Worm (Caenorhabditis elegans) whole organism, L4 larva: Measurements from ENCODE around the gene col-111.

ENCODE experiments used
- F26F4.8 ChIP-seq: fragments of 200-800 bp; sonication (Bioruptor generic); conservative IDR thresholded peaks from 2 replicates; pipeline ENCODE4 v1.3.6; 2022; ENCODE audit warnings: missing genetic modification characterization, missing compliant biosample characterization
- F44E2.7 ChIP-seq: fragments of 200-800 bp; sonication (Bioruptor generic); IDR thresholded peaks from 2 replicates; pipeline ENCODE4 v2.1.2; 2022; ENCODE audit warnings: missing genetic modification characterization, missing compliant biosample characterization
- F49E8.2 ChIP-seq: sonication (generic microtip); optimal IDR thresholded peaks from 2 replicates; lab custom pipeline; 2016; ENCODE audit warnings: missing compliant biosample characterization, mild to moderate bottlenecking, missing genetic modification characterization, borderline replicate concordance
- T20F7.1 ChIP-seq: fragments of 200-800 bp; sonication (Bioruptor generic); optimal IDR thresholded peaks from 2 replicates; lab custom pipeline; 2018; ENCODE audit warnings: mild to moderate bottlenecking, missing genetic modification characterization, missing compliant biosample characterization
- T26A8.4 ChIP-seq: fragments of 200-800 bp; sonication (Bioruptor generic); IDR thresholded peaks from 2 replicates; pipeline ENCODE4 v1.3.6; 2022; ENCODE audit warnings: missing genetic modification characterization, missing compliant biosample characterization
- Y48G9A.11 ChIP-seq: fragments of 200-800 bp; sonication (Bioruptor generic); IDR thresholded peaks from 2 replicates; pipeline ENCODE4 v1.3.6; 2022; ENCODE audit warnings: missing genetic modification reagents, missing genetic modification characterization, missing compliant biosample characterization
- ZK546.5 ChIP-seq, 2 experiments: sonication (generic microtip); optimal IDR thresholded peaks; 2 replicates each; lab custom pipeline; 2017; ENCODE audit warnings: missing biosample characterization in 2 of 2, missing genetic modification characterization in 2 of 2
- aly-2 ChIP-seq: sonication (generic microtip); optimal IDR thresholded peaks from 2 replicates; lab custom pipeline; 2018; ENCODE audit warnings: missing biosample characterization, missing genetic modification characterization
- attf-4 ChIP-seq: sonication (generic microtip); optimal IDR thresholded peaks from 3 replicates; lab custom pipeline; 2017; ENCODE audit warnings: missing biosample characterization, missing genetic modification characterization
- ceh-82 ChIP-seq: sonication (generic microtip); optimal IDR thresholded peaks from 2 replicates; lab custom pipeline; 2017; ENCODE audit warnings: missing biosample characterization, missing genetic modification characterization
- dmd-6 ChIP-seq: fragments of 200-800 bp; sonication (Bioruptor generic); IDR thresholded peaks from 2 replicates; pipeline ENCODE4 v1.3.6; 2022; ENCODE audit warnings: missing genetic modification reagents, missing genetic modification characterization, missing compliant biosample characterization
- dmd-8 ChIP-seq: fragments of 200-800 bp; sonication (Bioruptor generic); IDR thresholded peaks from 2 replicates; pipeline ENCODE4 v1.3.6; 2022; ENCODE audit warnings: missing genetic modification characterization, missing compliant biosample characterization
- dmd-9 ChIP-seq: fragments of 200-800 bp; sonication (Bioruptor generic); IDR thresholded peaks from 2 replicates; pipeline ENCODE4 v1.3.6; 2022; ENCODE audit warnings: missing genetic modification reagents, missing genetic modification characterization, missing compliant biosample characterization
- duxl-1 ChIP-seq: sonication (generic microtip); optimal IDR thresholded peaks from 2 replicates; lab custom pipeline; 2016; ENCODE audit warnings: mild to moderate bottlenecking, missing genetic modification characterization, moderate library complexity, missing compliant biosample characterization; ENCODE audit not compliant: poor library complexity
- dve-1 ChIP-seq: sonication (generic microtip); optimal IDR thresholded peaks from 2 replicates; lab custom pipeline; 2017; ENCODE audit warnings: antibody characterized with exemption, mild to moderate bottlenecking, missing genetic modification characterization, missing compliant biosample characterization; ENCODE audit not compliant: insufficient read depth
- egl-27 ChIP-seq: sonication (generic microtip); optimal IDR thresholded peaks from 3 replicates; lab custom pipeline; 2017; ENCODE audit warnings: missing biosample characterization, missing genetic modification reagents, missing genetic modification characterization
- fos-1 ChIP-seq: fragments of 150-350 bp; optimal IDR thresholded peaks from 2 replicates; lab custom pipeline; 2014; ENCODE audit warnings: missing biosample characterization, missing genetic modification characterization
- hif-1 ChIP-seq, 2 experiments: sonication (generic microtip); optimal IDR thresholded peaks; 2 replicates each; lab custom pipeline; 2016 to 2017; ENCODE audit warnings: missing compliant biosample characterization in 2 of 2, missing genetic modification characterization in 2 of 2, missing genetic modification reagents in 2 of 2, missing genotype in 2 of 2, mild to moderate bottlenecking in 1 of 2
- lim-7 ChIP-seq: fragments of 200-800 bp; sonication (Bioruptor generic); IDR thresholded peaks from 2 replicates; pipeline ENCODE4 v1.3.6; 2022; ENCODE audit warnings: missing genetic modification characterization, missing compliant biosample characterization
- lin-1 ChIP-seq: fragments of 200-800 bp; sonication (Bioruptor generic); IDR thresholded peaks from 2 replicates; pipeline ENCODE4 v1.3.6; 2022; ENCODE audit warnings: missing genetic modification reagents, missing genetic modification characterization, missing compliant biosample characterization
- lin-13 ChIP-seq: fragments of 150-350 bp; optimal IDR thresholded peaks from 2 replicates; lab custom pipeline; 2014; ENCODE audit warnings: missing biosample characterization, missing genetic modification reagents, missing genetic modification characterization
- lin-29 ChIP-seq: fragments of 200-800 bp; sonication (Bioruptor generic); IDR thresholded peaks from 2 replicates; pipeline ENCODE4 v1.3.6; 2022; ENCODE audit warnings: missing genetic modification reagents, missing genetic modification characterization, missing compliant biosample characterization
- lin-38 ChIP-seq: fragments of 200-800 bp; sonication (Bioruptor generic); IDR thresholded peaks from 2 replicates; pipeline ENCODE4 v1.3.6; 2022; ENCODE audit warnings: missing genetic modification reagents, missing genetic modification characterization, missing compliant biosample characterization
- madf-5 ChIP-seq, 2 experiments: fragments of 200-800 bp; sonication (Bioruptor generic); IDR thresholded peaks; 2 replicates each; pipeline ENCODE4 v1.3.6; 2022; ENCODE audit warnings: missing compliant biosample characterization in 2 of 2, missing genetic modification characterization in 2 of 2
- madf-9 ChIP-seq: fragments of 200-800 bp; sonication (Bioruptor generic); conservative IDR thresholded peaks from 2 replicates; pipeline ENCODE4 v1.3.6; 2022; ENCODE audit warnings: missing genetic modification reagents, missing genetic modification characterization, missing compliant biosample characterization
- mes-2 ChIP-seq: sonication (generic microtip); optimal IDR thresholded peaks from 2 replicates; lab custom pipeline; 2016; ENCODE audit warnings: missing genotype, mild to moderate bottlenecking, missing genetic modification characterization, missing compliant biosample characterization; ENCODE audit not compliant: poor library complexity, severe bottlenecking
- mxl-3 ChIP-seq: fragments of 200-800 bp; sonication (Bioruptor generic); optimal IDR thresholded peaks from 2 replicates; lab custom pipeline; 2018; ENCODE audit warnings: mild to moderate bottlenecking, missing genetic modification characterization, missing compliant biosample characterization
- nhr-48 ChIP-seq: sonication (generic microtip); optimal IDR thresholded peaks from 2 replicates; lab custom pipeline; 2016; ENCODE audit warnings: mild to moderate bottlenecking, missing genetic modification characterization, missing compliant biosample characterization
- nhr-76 ChIP-seq: fragments of 150-350 bp; optimal IDR thresholded peaks from 2 replicates; lab custom pipeline; 2014; ENCODE audit warnings: missing biosample characterization, missing genetic modification characterization
- nhr-77 ChIP-seq: fragments of 150-350 bp; optimal IDR thresholded peaks from 2 replicates; lab custom pipeline; 2014; ENCODE audit warnings: missing biosample characterization, missing genetic modification characterization
- pha-4 ChIP-seq, 2 experiments: fragments of 150-350 bp in 1 of 2; fragments of 200-800 bp in 1 of 2; sonication (Bioruptor generic) in 1 of 2; IDR thresholded peaks in 1 of 2; optimal IDR thresholded peaks in 1 of 2; 2 replicates each; pipeline versions ENCODE4 v1.3.6 to Lab custom; 2014 to 2022; ENCODE audit warnings: missing genetic modification characterization in 2 of 2, missing genetic modification reagents in 2 of 2, missing biosample characterization in 1 of 2, missing compliant biosample characterization in 1 of 2
- pqm-1 ChIP-seq: sonication (generic microtip); optimal IDR thresholded peaks from 2 replicates; lab custom pipeline; 2017; ENCODE audit warnings: missing biosample characterization, missing genetic modification characterization
- saeg-2 ChIP-seq: fragments of 200-800 bp; sonication (Bioruptor generic); IDR thresholded peaks from 2 replicates; pipeline ENCODE4 v1.3.6; 2022; ENCODE audit warnings: missing genetic modification reagents, missing genetic modification characterization, missing compliant biosample characterization
- sdz-12 ChIP-seq: fragments of 200-800 bp; sonication (Bioruptor generic); optimal IDR thresholded peaks from 2 replicates; lab custom pipeline; 2018; ENCODE audit warnings: mild to moderate bottlenecking, missing genetic modification characterization, missing compliant biosample characterization
- set-16 ChIP-seq: fragments of 200-800 bp; sonication (Bioruptor generic); IDR thresholded peaks from 2 replicates; pipeline ENCODE4 v1.3.6; 2022; ENCODE audit warnings: missing genetic modification reagents, missing genetic modification characterization, missing compliant biosample characterization
- snpc-1.2 ChIP-seq: fragments of 200-800 bp; sonication (Bioruptor generic); IDR thresholded peaks from 2 replicates; pipeline ENCODE4 v1.3.6; 2022; ENCODE audit warnings: missing genetic modification reagents, missing genetic modification characterization, missing compliant biosample characterization
- spr-1 ChIP-seq: sonication (generic microtip); optimal IDR thresholded peaks from 2 replicates; lab custom pipeline; 2016; ENCODE audit warnings: mild to moderate bottlenecking, missing genetic modification characterization, missing compliant biosample characterization
- tag-97 ChIP-seq: fragments of 200-800 bp; sonication (Bioruptor generic); IDR thresholded peaks from 2 replicates; pipeline ENCODE4 v1.3.6; 2022; ENCODE audit warnings: missing genetic modification characterization, missing compliant biosample characterization
- unc-130 ChIP-seq: sonication (generic microtip); optimal IDR thresholded peaks from 2 replicates; lab custom pipeline; 2016; ENCODE audit warnings: missing genetic modification reagents, missing genetic modification characterization, missing compliant biosample characterization
- zfp-3 ChIP-seq: fragments of 200-800 bp; sonication (Bioruptor generic); conservative IDR thresholded peaks from 2 replicates; pipeline ENCODE4 v1.3.6; 2022; ENCODE audit warnings: missing genetic modification reagents, missing genetic modification characterization, missing compliant biosample characterization

col-111 gene

ce11 chrIV:4656380-4656779 is 1.4 kb downstream of the col-111 start:
- peak; percentile 53; the same call in 1 of the 2 replicates for TF ChIP-seq T26A8.4
- TF ChIP-seq nhr-77 (tag; lab: Kevin White, UChicago): no peak

- TF ChIP-seq F26F4.8 (0 out of 2 replicates have a peak, but pooled peaks have one; percentile 45), fos-1 (tag; lab: Kevin White, UChicago) (no peak), unc-130 (GFP tag; lab: Kevin White, UChicago) (no peak), F44E2.7 (GFP tag; lab: Robert Waterston, UW) (0 out of 2 replicates have a peak, but pooled peaks have one; percentile 16), set-16 (GFP tag; lab: Robert Waterston, UW) (peak; percentile 98), pha-4 (GFP tag; IDR thresholded peaks at IDR 0.05; lab: Robert Waterston, UW) (no peak), pha-4 (tag; optimal IDR thresholded peaks at IDR 0.05; lab: Kevin White, UChicago) (no peak), tag-97 (GFP tag; lab: Robert Waterston, UW) (no peak), madf-5 (GFP tag; IDR thresholded peaks at IDR 0.05; lab: Robert Waterston, UW) (0 out of 4 replicates have a peak, but pooled peaks of 1 of the 2 experiments have one; percentile 66), lim-7 (GFP tag; lab: Robert Waterston, UW) (0 out of 2 replicates have a peak, but pooled peaks have one; percentile 38)
Observed at ce11 chrIV:4655979-4656378, 1.8 kb downstream of the col-111 start.

ce11 chrIV:4653708-4654107 is 4.1 kb downstream of the col-111 start:
- TF ChIP-seq lin-38 (GFP tag; lab: Robert Waterston, UW): peak; percentile 46; the same call in 1 of the 2 replicates
- TF ChIP-seq mes-2 (tag; lab: Kevin White, UChicago): peak; percentile 41
- TF ChIP-seq Y48G9A.11 (GFP tag; lab: Robert Waterston, UW): no peak
- peak; percentile 80 for TF ChIP-seq snpc-1.2
- no peak for TF ChIP-seq spr-1 (tag; lab: Kevin White, UChicago)
- peak; percentile 75 for TF ChIP-seq F49E8.2 (tag; lab: Kevin White, UChicago)

- TF ChIP-seq hif-1 (tag; optimal IDR thresholded peaks at IDR 0.05; lab: Kevin White, UChicago) (no peak), attf-4 (tag; lab: Kevin White, UChicago) (no peak), saeg-2 (GFP tag; lab: Robert Waterston, UW) (no peak), nhr-76 (no peak), aly-2 (tag; lab: Kevin White, UChicago) (no peak), dmd-9 (GFP tag; lab: Robert Waterston, UW) (no peak)
Observed at ce11 chrIV:4652962-4653361, 4.8 kb downstream of the col-111 start, which contains the start of gene psr-1. psr-1 (plus strand) TSS chrIV:4653262.

ce11 chrIV:4652365-4652844 is 5.4 kb downstream of the col-111 start, which contains the start of gene F29B9.5:
F29B9.5 (plus strand) TSS chrIV:4652415.
- TF ChIP-seq nhr-48 (no peak), egl-27 (tag; lab: Kevin White, UChicago) (no peak), fos-1 (tag; lab: Kevin White, UChicago) (no peak), aly-2 (tag; lab: Kevin White, UChicago) (no peak), ZK546.5 (tag; optimal IDR thresholded peaks at IDR 0.05; lab: Kevin White, UChicago) (no peak), T20F7.1 (GFP tag; lab: Kevin White, UChicago) (no peak), sdz-12 (GFP tag; lab: Kevin White, UChicago) (no peak), lin-29 (GFP tag; lab: Robert Waterston, UW) (no peak), duxl-1 (tag; lab: Kevin White, UChicago) (no peak), mxl-3 (no peak), madf-9 (GFP tag; lab: Robert Waterston, UW) (no peak), spr-1 (tag; lab: Kevin White, UChicago) (no peak), zfp-3 (GFP tag; lab: Robert Waterston, UW) (no peak), pqm-1 (tag; lab: Kevin White, UChicago) (no peak), dmd-9 (GFP tag; lab: Robert Waterston, UW) (no peak), dmd-8 (GFP tag; lab: Robert Waterston, UW) (0 out of 2 replicates have a peak, but pooled peaks have one; percentile 39), dve-1 (tag; lab: Kevin White, UChicago) (no peak), attf-4 (tag; lab: Kevin White, UChicago) (no peak), unc-130 (GFP tag; lab: Kevin White, UChicago) (no peak), ceh-82 (tag; lab: Kevin White, UChicago) (no peak), dmd-6 (no peak), hif-1 (tag; optimal IDR thresholded peaks at IDR 0.05; lab: Kevin White, UChicago) (no peak), lin-1 (GFP tag; lab: Robert Waterston, UW) (no peak), F49E8.2 (tag; lab: Kevin White, UChicago) (peak; percentile 80), saeg-2 (GFP tag; lab: Robert Waterston, UW) (peak; percentile 36; the same call in 1 of the 2 replicates), lin-13 (no peak)
